Fruit fly (Drosophila melanogaster) whole organism, prepupa: ENCODE results near the gene Hel89B.

Experiments used
- Blimp-1 ChIP-seq: fragments of 200-800 bp; sonication (Bioruptor generic); optimal IDR thresholded peaks from 3 replicates; lab custom pipeline; 2017; ENCODE audit warnings: missing biosample characterization, missing genetic modification characterization, mild to moderate bottlenecking, moderate library complexity, missing genetic modification reagents
- CG8119 ChIP-seq: fragments of 200-800 bp; sonication (Bioruptor generic); IDR thresholded peaks from 3 replicates; pipeline ENCODE4 v1.3.6; 2022; ENCODE audit warnings: missing biosample characterization, missing genetic modification characterization
- CG8319 ChIP-seq: fragments of 200-800 bp; sonication (Bioruptor generic); optimal IDR thresholded peaks from 3 replicates; lab custom pipeline; 2016; ENCODE audit warnings: missing biosample characterization, missing genetic modification characterization
- Eip93F ChIP-seq: fragments of 200-800 bp; sonication (Bioruptor generic); optimal IDR thresholded peaks from 2 replicates; lab custom pipeline; 2016; ENCODE audit warnings: missing biosample characterization, mild to moderate bottlenecking, missing genetic modification characterization
- Met ChIP-seq: fragments of 200-800 bp; sonication (Bioruptor generic); optimal IDR thresholded peaks from 3 replicates; lab custom pipeline; 2016; ENCODE audit warnings: missing biosample characterization, missing genetic modification characterization

DNA sequence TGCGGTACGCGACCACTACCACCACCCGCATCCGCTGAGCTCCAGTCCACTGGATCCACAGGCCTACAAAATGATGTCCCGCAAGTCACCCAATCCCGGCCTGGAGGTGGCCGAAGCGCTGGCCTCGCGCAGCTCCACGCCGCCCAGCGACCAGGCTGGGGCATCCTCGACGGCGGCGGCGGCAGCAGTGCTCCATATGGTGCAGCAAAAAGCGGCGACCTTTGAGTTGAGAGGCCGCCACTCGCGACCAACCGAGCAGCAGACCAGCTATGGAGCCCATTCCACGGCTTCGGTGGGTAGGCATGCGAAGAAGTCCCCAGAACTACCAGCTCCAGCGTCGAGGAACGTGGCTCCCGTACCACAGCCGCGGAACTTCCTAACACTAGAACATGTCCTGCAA is 43.0 kb upstream of the Hel89B start:
- TF ChIP-seq Eip93F (GFP tag; lab: Kevin White, UChicago) (no peak), CG8119 (no peak), Blimp-1 (GFP tag; lab: Kevin White, UChicago) (no peak), Met (GFP tag; lab: Kevin White, UChicago) (no peak), CG8319 (no peak)
